Fruit fly (Drosophila melanogaster) whole organism, embryonic: ENCODE results near the gene BOD1.

Experiments used
- CG10267 ChIP-seq: fragments of 200-800 bp; sonication (Bioruptor generic); optimal IDR thresholded peaks from 2 replicates; lab custom pipeline; 2018; ENCODE audit warnings: missing biosample characterization, mild to moderate bottlenecking, missing genetic modification characterization, moderate library complexity
- CG10366 ChIP-seq: fragments of 200-800 bp; sonication (Bioruptor generic); IDR thresholded peaks from 2 replicates; pipeline ENCODE4 v1.3.6; 2022; ENCODE audit warnings: missing biosample characterization, missing genetic modification characterization
- CG10462 ChIP-seq: fragments of 200-800 bp; sonication (Bioruptor generic); optimal IDR thresholded peaks from 2 replicates; lab custom pipeline; 2016; ENCODE audit warnings: missing biosample characterization, missing genetic modification characterization
- CG11696 ChIP-seq: fragments of 200-800 bp; sonication (Bioruptor generic); IDR thresholded peaks from 2 replicates; pipeline ENCODE4 v1.3.6; 2022; ENCODE audit warnings: missing biosample characterization, missing genetic modification characterization
- CG12071 ChIP-seq: fragments of 200-800 bp; sonication (Bioruptor generic); optimal IDR thresholded peaks from 3 replicates; lab custom pipeline; 2018; ENCODE audit warnings: missing biosample characterization, mild to moderate bottlenecking, missing genetic modification characterization
- CG15011 ChIP-seq: fragments of 200-800 bp; sonication (Bioruptor generic); optimal IDR thresholded peaks from 3 replicates; lab custom pipeline; 2018; ENCODE audit warnings: missing biosample characterization, mild to moderate bottlenecking, missing genetic modification characterization
- CG15696 ChIP-seq: fragments of 200-800 bp; sonication (Bioruptor generic); optimal IDR thresholded peaks from 2 replicates; lab custom pipeline; 2019; ENCODE audit warnings: missing biosample characterization, mild to moderate bottlenecking, missing genetic modification characterization, moderate library complexity
- CG18262 ChIP-seq: fragments of 200-800 bp; optimal IDR thresholded peaks from 3 replicates; lab custom pipeline; 2019; ENCODE audit warnings: missing biosample characterization, mild to moderate bottlenecking, missing genetic modification characterization, moderate library complexity
- CG2116 ChIP-seq: fragments of 200-800 bp; sonication (Bioruptor generic); optimal IDR thresholded peaks from 3 replicates; lab custom pipeline; 2018; ENCODE audit warnings: missing biosample characterization, mild to moderate bottlenecking, missing genetic modification characterization
- CG2678 ChIP-seq: fragments of 200-800 bp; sonication (Bioruptor generic); optimal IDR thresholded peaks from 3 replicates; lab custom pipeline; 2019; ENCODE audit warnings: missing biosample characterization, mild to moderate bottlenecking, missing genetic modification characterization, moderate library complexity
- CG33557 ChIP-seq: fragments of 200-800 bp; sonication (Bioruptor generic); optimal IDR thresholded peaks from 2 replicates; lab custom pipeline; 2019; ENCODE audit warnings: missing biosample characterization, mild to moderate bottlenecking, missing genetic modification characterization, moderate library complexity
- CG3847 ChIP-seq: fragments of 200-800 bp; sonication (Bioruptor generic); IDR thresholded peaks from 2 replicates; pipeline ENCODE4 v1.3.6; 2022; ENCODE audit warnings: missing biosample characterization, missing genetic modification characterization
- CG4854 ChIP-seq: fragments of 200-800 bp; sonication (Bioruptor generic); optimal IDR thresholded peaks from 2 replicates; lab custom pipeline; 2016; ENCODE audit warnings: missing biosample characterization, missing genetic modification characterization, inconsistent platforms
- CG6765 ChIP-seq: fragments of 200-800 bp; sonication (Bioruptor generic); optimal IDR thresholded peaks from 3 replicates; lab custom pipeline; 2017; ENCODE audit warnings: missing biosample characterization, mild to moderate bottlenecking, missing genetic modification characterization
- CG7745 ChIP-seq: fragments of 200-800 bp; sonication (Bioruptor generic); optimal IDR thresholded peaks from 2 replicates; lab custom pipeline; 2018; ENCODE audit warnings: missing biosample characterization, mild to moderate bottlenecking, missing genetic modification characterization, moderate library complexity
- CG7963 ChIP-seq: fragments of 200-800 bp; sonication (Bioruptor generic); IDR thresholded peaks from 3 replicates; pipeline ENCODE4 v1.3.6; 2022; ENCODE audit warnings: missing biosample characterization, missing genetic modification characterization; ENCODE audit not compliant: partially characterized antibody
- CG7987 ChIP-seq: fragments of 200-800 bp; sonication (Bioruptor generic); optimal IDR thresholded peaks from 2 replicates; lab custom pipeline; 2018; ENCODE audit warnings: missing biosample characterization, mild to moderate bottlenecking, missing genetic modification characterization, moderate library complexity
- CG8089 ChIP-seq: fragments of 200-800 bp; sonication (Bioruptor generic); optimal IDR thresholded peaks from 3 replicates; lab custom pipeline; 2016; ENCODE audit warnings: missing biosample characterization, missing genetic modification characterization
- CG8281 ChIP-seq: fragments of 200-800 bp; sonication (Bioruptor generic); optimal IDR thresholded peaks from 2 replicates; lab custom pipeline; 2018; ENCODE audit warnings: missing biosample characterization, mild to moderate bottlenecking, missing genetic modification characterization, moderate library complexity
- CG9437 ChIP-seq: fragments of 200-800 bp; sonication (Bioruptor generic); optimal IDR thresholded peaks from 2 replicates; lab custom pipeline; 2018; ENCODE audit warnings: missing biosample characterization, mild to moderate bottlenecking, missing genetic modification characterization
- CG9932 ChIP-seq: fragments of 200-800 bp; sonication (Bioruptor generic); IDR thresholded peaks from 2 replicates; pipeline ENCODE4 v1.3.6; 2022; ENCODE audit warnings: missing biosample characterization, missing genetic modification characterization
- D19A ChIP-seq: fragments of 200-800 bp; optimal IDR thresholded peaks from 3 replicates; lab custom pipeline; 2019; ENCODE audit warnings: missing biosample characterization, mild to moderate bottlenecking, missing genetic modification characterization, moderate library complexity
- Fer2 ChIP-seq: fragments of 200-800 bp; sonication (Bioruptor generic); optimal IDR thresholded peaks from 2 replicates; lab custom pipeline; 2018; ENCODE audit warnings: missing biosample characterization, mild to moderate bottlenecking, missing genetic modification characterization, moderate library complexity
- Gsc ChIP-seq: fragments of 200-800 bp; sonication (Bioruptor generic); IDR thresholded peaks from 2 replicates; pipeline ENCODE4 v1.3.6; 2022; ENCODE audit warnings: missing biosample characterization, missing genetic modification characterization
- HmgD ChIP-seq: fragments of 200-800 bp; sonication (Bioruptor generic); optimal IDR thresholded peaks from 3 replicates; lab custom pipeline; 2016; ENCODE audit warnings: missing biosample characterization, missing genetic modification characterization
- HmgZ ChIP-seq: fragments of 200-800 bp; sonication (Bioruptor generic); optimal IDR thresholded peaks from 2 replicates; lab custom pipeline; 2018; ENCODE audit warnings: missing biosample characterization, mild to moderate bottlenecking, missing genetic modification characterization
- MTF-1 ChIP-seq: fragments of 200-800 bp; sonication (Bioruptor generic); optimal IDR thresholded peaks from 2 replicates; lab custom pipeline; 2018; ENCODE audit warnings: missing biosample characterization, mild to moderate bottlenecking, missing genetic modification characterization, borderline replicate concordance
- Taf1 ChIP-seq: fragments of 200-800 bp; sonication (Bioruptor generic); IDR thresholded peaks from 2 replicates; pipeline ENCODE4 v1.3.6; 2022; ENCODE audit warnings: missing biosample characterization, missing genetic modification characterization
- Xbp1 ChIP-seq: fragments of 200-800 bp; sonication (Bioruptor generic); optimal IDR thresholded peaks from 3 replicates; lab custom pipeline; 2016; ENCODE audit warnings: missing biosample characterization, mild to moderate bottlenecking, missing genetic modification characterization
- aop ChIP-seq: fragments of 200-800 bp; sonication (Bioruptor generic); IDR thresholded peaks from 2 replicates; pipeline ENCODE4 v1.3.6; 2022; ENCODE audit warnings: missing biosample characterization, missing genetic modification characterization
- ase ChIP-seq: fragments of 200-800 bp; sonication (Bioruptor generic); IDR thresholded peaks from 3 replicates; pipeline ENCODE4 v1.3.6; 2022; ENCODE audit warnings: missing biosample characterization, missing genetic modification characterization
- ato ChIP-seq: fragments of 200-800 bp; sonication (Bioruptor generic); IDR thresholded peaks from 2 replicates; pipeline ENCODE4 v1.3.6; 2022; ENCODE audit warnings: missing biosample characterization, missing genetic modification characterization; ENCODE audit not compliant: partially characterized antibody
- btn ChIP-seq: fragments of 200-800 bp; sonication (Bioruptor generic); optimal IDR thresholded peaks from 2 replicates; lab custom pipeline; 2016; ENCODE audit warnings: missing biosample characterization, missing genetic modification characterization
- corto ChIP-seq: fragments of 200-800 bp; sonication (Bioruptor generic); optimal IDR thresholded peaks from 2 replicates; lab custom pipeline; 2016; ENCODE audit warnings: missing biosample characterization, mild to moderate bottlenecking, missing genetic modification characterization, moderate library complexity
- dan ChIP-seq: fragments of 200-800 bp; sonication (Bioruptor generic); IDR thresholded peaks from 2 replicates; pipeline ENCODE4 v1.3.6; 2022; ENCODE audit warnings: missing biosample characterization, missing genetic modification characterization
- danr ChIP-seq: fragments of 200-800 bp; sonication (Bioruptor generic); IDR thresholded peaks from 2 replicates; pipeline ENCODE4 v1.3.6; 2022; ENCODE audit warnings: missing biosample characterization, missing genetic modification characterization
- dmrt99B ChIP-seq: fragments of 200-800 bp; sonication (Bioruptor generic); optimal IDR thresholded peaks from 2 replicates; lab custom pipeline; 2018; ENCODE audit warnings: missing biosample characterization, mild to moderate bottlenecking, missing genetic modification characterization, moderate library complexity
- dpn ChIP-seq, 2 experiments: fragments of 200-800 bp; sonication (Bioruptor generic); optimal IDR thresholded peaks; 3 replicates each; lab custom pipeline; 2016; ENCODE audit warnings: missing biosample characterization in 2 of 2, missing genetic modification characterization in 2 of 2
- gce ChIP-seq: fragments of 200-800 bp; sonication (Bioruptor generic); IDR thresholded peaks from 3 replicates; pipeline ENCODE4 v1.3.6; 2022; ENCODE audit warnings: missing biosample characterization, missing genetic modification characterization
- gfzf ChIP-seq: fragments of 200-800 bp; sonication (Bioruptor generic); optimal IDR thresholded peaks from 2 replicates; lab custom pipeline; 2016; ENCODE audit warnings: missing biosample characterization, mild to moderate bottlenecking, missing genetic modification characterization, moderate library complexity
- mam ChIP-seq: fragments of 200-800 bp; sonication (Bioruptor generic); optimal IDR thresholded peaks from 3 replicates; lab custom pipeline; 2016; ENCODE audit warnings: missing biosample characterization, missing genetic modification characterization
- oc ChIP-seq: fragments of 200-800 bp; sonication (Bioruptor generic); optimal IDR thresholded peaks from 2 replicates; lab custom pipeline; 2018; ENCODE audit warnings: missing biosample characterization, mild to moderate bottlenecking, missing genetic modification characterization, moderate library complexity
- onecut ChIP-seq: fragments of 200-800 bp; sonication (Bioruptor generic); IDR thresholded peaks from 2 replicates; pipeline ENCODE4 v1.3.6; 2022; ENCODE audit warnings: missing biosample characterization, missing genetic modification characterization
- pum ChIP-seq: fragments of 200-800 bp; sonication (Bioruptor generic); optimal IDR thresholded peaks from 2 replicates; lab custom pipeline; 2016; ENCODE audit warnings: missing biosample characterization, missing genetic modification characterization
- ro ChIP-seq: fragments of 200-800 bp; sonication (Bioruptor generic); IDR thresholded peaks from 2 replicates; pipeline ENCODE4 v1.3.6; 2022; ENCODE audit warnings: missing biosample characterization, missing genetic modification characterization
- sc ChIP-seq, 3 experiments: fragments of >200 bp in 2 of 3; fragments of 200-800 bp in 1 of 3; sonication (Bioruptor generic) in 1 of 3; optimal IDR thresholded peaks; 2 replicates in 2 of 3; 3 replicates in 1 of 3; lab custom pipeline; 2017; ENCODE audit warnings: mild to moderate bottlenecking in 1 of 3, missing biosample characterization in 1 of 3, missing genetic modification characterization in 1 of 3, missing genetic modification reagents in 1 of 3
- ssp ChIP-seq: fragments of 200-800 bp; sonication (Bioruptor generic); IDR thresholded peaks from 2 replicates; pipeline ENCODE4 v1.3.6; 2022; ENCODE audit warnings: missing biosample characterization, missing genetic modification characterization
- tin ChIP-seq: fragments of 200-800 bp; sonication (Bioruptor generic); optimal IDR thresholded peaks from 3 replicates; lab custom pipeline; 2016; ENCODE audit warnings: missing biosample characterization, missing genetic modification characterization
- wdn ChIP-seq: fragments of 200-800 bp; sonication (Bioruptor generic); IDR thresholded peaks from 2 replicates; pipeline ENCODE4 v1.3.6; 2022; ENCODE audit warnings: missing biosample characterization, missing genetic modification characterization
- wek ChIP-seq: fragments of 200-800 bp; sonication (Bioruptor generic); optimal IDR thresholded peaks from 3 replicates; lab custom pipeline; 2018; ENCODE audit warnings: missing biosample characterization, mild to moderate bottlenecking, missing genetic modification characterization, moderate library complexity
- z ChIP-seq: fragments of 200-800 bp; sonication (Bioruptor generic); IDR thresholded peaks from 3 replicates; pipeline ENCODE4 v1.3.6; 2022; ENCODE audit warnings: missing biosample characterization, missing genetic modification characterization

The BOD1 gene

DNA sequence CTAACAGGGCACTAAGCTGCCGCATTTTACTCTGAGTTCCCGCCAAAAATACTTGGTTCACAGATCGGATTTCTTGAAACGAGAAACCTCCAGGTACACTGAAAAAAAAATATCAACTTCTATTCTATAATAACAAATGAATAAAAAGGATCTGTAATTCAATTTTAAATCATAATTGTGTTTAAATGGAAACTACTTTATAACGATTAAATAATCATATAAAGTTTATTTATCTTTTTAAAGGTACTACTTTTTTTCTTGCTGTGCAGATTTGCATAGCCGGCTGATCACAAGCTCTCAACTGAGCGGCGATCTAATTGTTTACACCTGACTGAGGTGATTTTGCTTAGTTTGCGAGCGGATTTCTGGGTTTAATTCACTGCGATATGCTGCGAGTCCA is 49.3 kb downstream of the BOD1 start (continued):
- TF ChIP-seq CG9437 (GFP tag; lab: Kevin White, UChicago) (peak; percentile 63), CG15011 (GFP tag; lab: Kevin White, UChicago) (peak; percentile 36), CG6765 (GFP tag; lab: Kevin White, UChicago) (peak; percentile 46), aop (no peak), pum (GFP tag; lab: Kevin White, UChicago) (no peak), ro (GFP tag; lab: Robert Waterston, UW) (no peak), CG10366 (GFP tag; lab: Robert Waterston, UW) (peak; percentile 62), CG18262 (tag; lab: Kevin White, UChicago) (peak; percentile 66), CG7745 (no peak), dmrt99B (tag; lab: Kevin White, UChicago) (peak; percentile 65), HmgZ (no peak), CG11696 (GFP tag; lab: Robert Waterston, UW) (0 out of 2 replicates have a peak, but pooled peaks have one; percentile 30), corto (GFP tag; lab: Kevin White, UChicago) (no peak), wek (no peak), CG10462 (GFP tag; lab: Kevin White, UChicago) (peak; percentile 2), CG8281 (tag; lab: Kevin White, UChicago) (no peak), CG33557 (no peak), CG2678 (tag; lab: Kevin White, UChicago) (peak; percentile 85), CG4854 (GFP tag; lab: Kevin White, UChicago) (peak; percentile 35), HmgD (GFP tag; lab: Kevin White, UChicago) (no peak), Taf1 (0 out of 2 replicates have a peak, but pooled peaks have one; percentile 22), ase (GFP tag; lab: Robert Waterston, UW) (peak; percentile 35; the same call in 1 of the 3 replicates), mam (GFP tag; lab: Kevin White, UChicago) (no peak), onecut (no peak), Gsc (GFP tag; lab: Robert Waterston, UW) (no peak), CG3847 (GFP tag; lab: Robert Waterston, UW) (peak; percentile 78), gce (no peak), z (GFP tag; lab: Robert Waterston, UW) (no peak), dpn (GFP tag; optimal IDR thresholded peaks at IDR 0.05; lab: Kevin White, UChicago) (peak; percentile 15 to 60), Xbp1 (GFP tag; lab: Kevin White, UChicago) (peak; percentile 61), ssp (GFP tag; lab: Robert Waterston, UW) (peak; percentile 63), dan (GFP tag; lab: Robert Waterston, UW) (no peak), danr (GFP tag; lab: Robert Waterston, UW) (peak; percentile 46; the same call in 1 of the 2 replicates), MTF-1 (GFP tag; lab: Kevin White, UChicago) (no peak), Fer2 (peak; percentile 34), D19A (peak; percentile 51), tin (GFP tag; lab: Kevin White, UChicago) (peak; percentile 38), CG7987 (no peak), CG2116 (peak; percentile 18), oc (tag; lab: Kevin White, UChicago) (peak; percentile 11), CG12071 (GFP tag; lab: Kevin White, UChicago) (no peak), CG15696 (tag; lab: Kevin White, UChicago) (no peak), CG7963 (no peak), ato (GFP tag; lab: Robert Waterston, UW) (no peak), CG10267 (peak; percentile 60), CG8089 (GFP tag; lab: Kevin White, UChicago) (no peak), sc (optimal IDR thresholded peaks at IDR 0.05; lab: Kevin White, UChicago) (no peak), sc (GFP tag; optimal IDR thresholded peaks at IDR 0.05; lab: Kevin White, UChicago) (no peak), wdn (GFP tag; lab: Robert Waterston, UW) (peak; percentile 82), btn (GFP tag; lab: Kevin White, UChicago) (no peak), CG9932 (GFP tag; lab: Robert Waterston, UW) (peak; percentile 79), gfzf (no peak)
